Worm (Caenorhabditis elegans): ENCODE data around the gene srw-127.

DNA sequence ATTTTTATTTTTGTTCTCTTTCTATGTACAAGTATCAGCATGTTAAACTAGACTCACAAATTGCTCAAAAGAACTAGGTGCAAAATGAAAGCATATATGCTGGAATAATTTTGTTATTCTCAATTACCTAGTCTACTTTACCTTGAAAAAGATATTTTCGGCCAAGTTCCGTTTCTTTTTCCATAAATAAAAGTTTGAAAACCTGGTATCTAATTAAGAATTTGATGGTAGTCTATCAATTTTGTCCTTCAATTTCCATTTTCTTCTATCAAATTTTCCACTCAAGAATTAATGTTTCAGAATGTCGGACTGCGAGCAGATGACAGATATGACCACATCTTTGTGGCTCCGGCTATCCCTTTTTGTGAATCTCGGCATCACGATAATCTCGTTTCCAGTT is 8.9 kb upstream of the srw-127 start, which contains the start of gene srab-4:
- no peak for TF ChIP-seq lin-39 (tag; optimal IDR thresholded peaks at IDR 0.05)
- no peak for TF ChIP-seq ceh-9 (tag; optimal IDR thresholded peaks at IDR 0.05)
- TF ChIP-seq fkh-10 (GFP tag; optimal IDR thresholded peaks at IDR 0.05) = no peak
- TF ChIP-seq nhr-23 (tag; optimal IDR thresholded peaks at IDR 0.05) = no peak
- TF ChIP-seq daf-12 (tag; optimal IDR thresholded peaks at IDR 0.05) = no peak
- no peak for TF ChIP-seq nhr-25 (tag; optimal IDR thresholded peaks at IDR 0.05)
- TF ChIP-seq lin-15B (tag; optimal IDR thresholded peaks at IDR 0.05) = no peak
- TF ChIP-seq unc-39 (tag; optimal IDR thresholded peaks at IDR 0.05) = no peak
- TF ChIP-seq R02D3.7 (tag; optimal IDR thresholded peaks at IDR 0.05) = no peak
- no peak for TF ChIP-seq nhr-12 (tag; optimal IDR thresholded peaks at IDR 0.05)
- no peak for TF ChIP-seq sea-2 (GFP tag; optimal IDR thresholded peaks at IDR 0.05)
